Fruit fly (Drosophila melanogaster) S2 (cell line): Measurements from ENCODE around the gene CG9919.

Source experiments
- CG8478 ChIP-seq: fragments of >200 bp; optimal IDR thresholded peaks from 2 replicates; lab custom pipeline; 2018
- CTCF ChIP-seq, 2 experiments: fragments of >200 bp; optimal IDR thresholded peaks; 2 replicates each; lab custom pipeline; 2018

- TF ChIP-seq CTCF (optimal IDR thresholded peaks at IDR 0.05; lab: Kevin White, UChicago) (peak in 1 of 2 experiments; percentile 7), CG8478 (lab: Kevin White, UChicago) (no peak)
Observed at dm6 chrX:16286083-16286666, 44.4 kb downstream of the CG9919 start, which contains the start of gene UQCR-14.
